Fruit fly (Drosophila melanogaster) whole organism, wandering third instar larva: ENCODE data around the gene Lip3.

ENCODE experiments used
- Abd-B ChIP-seq: fragments of >200 bp; optimal IDR thresholded peaks from 2 replicates; lab custom pipeline; 2017; ENCODE audit warnings: missing biosample characterization, missing genetic modification characterization
- CG32264 ChIP-seq: fragments of 200-800 bp; sonication (Bioruptor generic); optimal IDR thresholded peaks from 2 replicates; lab custom pipeline; 2016; ENCODE audit warnings: missing biosample characterization, missing genetic modification characterization
- CG9705 ChIP-seq: fragments of 200-800 bp; sonication (Bioruptor generic); optimal IDR thresholded peaks from 2 replicates; lab custom pipeline; 2018; ENCODE audit warnings: missing biosample characterization, mild to moderate bottlenecking, missing genetic modification characterization
- CrebA ChIP-seq: fragments of 200-800 bp; sonication (Bioruptor generic); optimal IDR thresholded peaks from 2 replicates; lab custom pipeline; 2016; ENCODE audit warnings: missing biosample characterization, mild to moderate bottlenecking, missing genetic modification characterization, borderline replicate concordance
- Dfd ChIP-seq: fragments of >200 bp; optimal IDR thresholded peaks from 2 replicates; lab custom pipeline; 2017; ENCODE audit warnings: missing biosample characterization, missing genetic modification characterization
- Dif ChIP-seq: fragments of 200-275, 200-300 bp; sonication (Bioruptor generic); optimal IDR thresholded peaks from 2 replicates; lab custom pipeline; 2018; ENCODE audit warnings: missing biosample characterization, missing genetic modification characterization; ENCODE audit not compliant: partially characterized antibody
- GATAd ChIP-seq: sonication (Bioruptor generic); optimal IDR thresholded peaks from 2 replicates; lab custom pipeline; 2016; ENCODE audit warnings: missing biosample characterization, missing genetic modification characterization
- HLH106 ChIP-seq: fragments of 200-800 bp; optimal IDR thresholded peaks from 3 replicates; lab custom pipeline; 2019; ENCODE audit warnings: missing biosample characterization, mild to moderate bottlenecking, missing genetic modification characterization, moderate library complexity
- Hnf4 ChIP-seq: fragments of 200-800 bp; sonication (Bioruptor generic); optimal IDR thresholded peaks from 2 replicates; lab custom pipeline; 2016; ENCODE audit warnings: missing biosample characterization, mild to moderate bottlenecking, missing genetic modification characterization
- Hr78 ChIP-seq: fragments of >200 bp; optimal IDR thresholded peaks from 2 replicates; lab custom pipeline; 2017; ENCODE audit warnings: missing biosample characterization, missing genetic modification characterization
- Hr83 ChIP-seq: fragments of 200-300 bp; sonication (Bioruptor generic); optimal IDR thresholded peaks from 2 replicates; lab custom pipeline; 2016; ENCODE audit warnings: missing biosample characterization, mild to moderate bottlenecking, missing genetic modification characterization, moderate library complexity; ENCODE audit not compliant: poor library complexity, severe bottlenecking
- Jra ChIP-seq: sonication (Bioruptor generic); optimal IDR thresholded peaks from 2 replicates; lab custom pipeline; 2016; ENCODE audit warnings: missing biosample characterization, missing genetic modification characterization
- Mio ChIP-seq: sonication (Bioruptor generic); optimal IDR thresholded peaks from 2 replicates; lab custom pipeline; 2016; ENCODE audit warnings: missing biosample characterization, missing genetic modification characterization
- Myc ChIP-seq: fragments of >200 bp; optimal IDR thresholded peaks from 2 replicates; lab custom pipeline; 2017
- N ChIP-seq: fragments of >200 bp; optimal IDR thresholded peaks from 2 replicates; lab custom pipeline; 2018; ENCODE audit warnings: missing biosample characterization, missing external identifiers, missing genetic modification characterization
- OdsH ChIP-seq: fragments of 200-800 bp; sonication (Bioruptor generic); optimal IDR thresholded peaks from 2 replicates; lab custom pipeline; 2016; ENCODE audit warnings: missing biosample characterization, mild to moderate bottlenecking, missing genetic modification characterization
- Rel ChIP-seq, 2 experiments: fragments of 200-800 bp; sonication (Bioruptor generic) in 1 of 2; optimal IDR thresholded peaks; 2 replicates in 1 of 2; 3 replicates in 1 of 2; lab custom pipeline; 2016 to 2019; ENCODE audit warnings: mild to moderate bottlenecking in 2 of 2, missing biosample characterization in 2 of 2, missing genetic modification characterization in 2 of 2, moderate library complexity in 1 of 2
- Sp1 ChIP-seq: fragments of 200-800 bp; sonication (Bioruptor generic); optimal IDR thresholded peaks from 3 replicates; lab custom pipeline; 2019; ENCODE audit warnings: missing biosample characterization, mild to moderate bottlenecking, missing genetic modification characterization, moderate library complexity
- Vsx2 ChIP-seq: fragments of 200-300, 225-300 bp; sonication (Bioruptor generic); optimal IDR thresholded peaks from 2 replicates; lab custom pipeline; 2018; ENCODE audit warnings: missing biosample characterization, missing genetic modification characterization; ENCODE audit not compliant: partially characterized antibody
- br ChIP-seq: fragments of 200-800 bp; sonication (Bioruptor generic); optimal IDR thresholded peaks from 2 replicates; lab custom pipeline; 2016; ENCODE audit warnings: missing biosample characterization, missing genetic modification characterization
- brk ChIP-seq: fragments of 200-800 bp; sonication (Bioruptor generic); optimal IDR thresholded peaks from 2 replicates; lab custom pipeline; 2016; ENCODE audit warnings: missing biosample characterization, mild to moderate bottlenecking, missing genetic modification characterization
- dl ChIP-seq, 2 experiments: fragments of 175-275, 200-275 bp in 1 of 2; fragments of 200-275 bp in 1 of 2; sonication (Bioruptor generic); optimal IDR thresholded peaks; lab custom pipeline; 2018; ENCODE audit warnings: mild to moderate bottlenecking in 2 of 2, missing biosample characterization in 2 of 2, missing genetic modification characterization in 2 of 2, moderate library complexity in 2 of 2; ENCODE audit not compliant: partially characterized antibody in 2 of 2, insufficient read depth in 1 of 2
- dmrt93B ChIP-seq: fragments of 200-800 bp; sonication (Bioruptor generic); optimal IDR thresholded peaks from 2 replicates; lab custom pipeline; 2018; ENCODE audit warnings: missing biosample characterization, mild to moderate bottlenecking, missing genetic modification characterization
- dsf ChIP-seq: sonication (Bioruptor generic); optimal IDR thresholded peaks from 2 replicates; lab custom pipeline; 2016; ENCODE audit warnings: missing biosample characterization, missing genetic modification characterization, borderline replicate concordance
- ey ChIP-seq: fragments of 200-800 bp; sonication (Bioruptor generic); optimal IDR thresholded peaks from 2 replicates; lab custom pipeline; 2016; ENCODE audit warnings: missing biosample characterization, missing genetic modification characterization
- foxo ChIP-seq, 2 experiments: fragments of 200-800 bp; sonication (Bioruptor generic); optimal IDR thresholded peaks; 2 replicates in 1 of 2; 3 replicates in 1 of 2; lab custom pipeline; 2016 to 2017; ENCODE audit warnings: missing biosample characterization in 2 of 2, missing genetic modification characterization in 2 of 2
- fru ChIP-seq: fragments of 200-800 bp; sonication (Bioruptor generic); optimal IDR thresholded peaks from 3 replicates; lab custom pipeline; 2016; ENCODE audit warnings: missing biosample characterization, mild to moderate bottlenecking, missing genetic modification characterization
- h ChIP-seq: fragments of 200-800 bp; sonication (Bioruptor generic); optimal IDR thresholded peaks from 3 replicates; lab custom pipeline; 2016; ENCODE audit warnings: missing biosample characterization, mild to moderate bottlenecking, missing genetic modification characterization
- jim ChIP-seq: fragments of 175-275, 200-325 bp; sonication (Bioruptor generic); optimal IDR thresholded peaks from 2 replicates; lab custom pipeline; 2016; ENCODE audit warnings: missing biosample characterization, mild to moderate bottlenecking, missing genetic modification characterization
- lola ChIP-seq: fragments of >200 bp; optimal IDR thresholded peaks from 2 replicates; lab custom pipeline; 2017; ENCODE audit warnings: missing biosample characterization, missing genetic modification characterization
- pan ChIP-seq: fragments of >200 bp; optimal IDR thresholded peaks from 2 replicates; lab custom pipeline; 2017
- psq ChIP-seq: fragments of 200-800 bp; sonication (Bioruptor generic); optimal IDR thresholded peaks from 3 replicates; lab custom pipeline; 2017; ENCODE audit warnings: missing biosample characterization, mild to moderate bottlenecking, missing genetic modification characterization, moderate library complexity
- rgr ChIP-seq: fragments of 200-800 bp; sonication (Bioruptor generic); optimal IDR thresholded peaks from 3 replicates; lab custom pipeline; 2016; ENCODE audit warnings: missing biosample characterization, mild to moderate bottlenecking, missing genetic modification characterization
- sage ChIP-seq: fragments of 200-800 bp; sonication (Bioruptor generic); optimal IDR thresholded peaks from 2 replicates; lab custom pipeline; 2016; ENCODE audit warnings: missing biosample characterization, mild to moderate bottlenecking, missing genetic modification characterization
- sv ChIP-seq: fragments of 200-800 bp; sonication (Bioruptor generic); optimal IDR thresholded peaks from 3 replicates; lab custom pipeline; 2016; ENCODE audit warnings: missing biosample characterization, missing genetic modification characterization
- tai ChIP-seq: sonication (Bioruptor generic); optimal IDR thresholded peaks from 2 replicates; lab custom pipeline; 2016; ENCODE audit warnings: missing biosample characterization, missing genetic modification characterization
- usp ChIP-seq: fragments of >200 bp; optimal IDR thresholded peaks from 2 replicates; lab custom pipeline; 2017; ENCODE audit warnings: missing biosample characterization, missing genetic modification characterization
- woc ChIP-seq: sonication (Bioruptor generic); optimal IDR thresholded peaks from 2 replicates; lab custom pipeline; 2016; ENCODE audit warnings: missing biosample characterization, mild to moderate bottlenecking, missing genetic modification characterization

Lip3 gene

DNA sequence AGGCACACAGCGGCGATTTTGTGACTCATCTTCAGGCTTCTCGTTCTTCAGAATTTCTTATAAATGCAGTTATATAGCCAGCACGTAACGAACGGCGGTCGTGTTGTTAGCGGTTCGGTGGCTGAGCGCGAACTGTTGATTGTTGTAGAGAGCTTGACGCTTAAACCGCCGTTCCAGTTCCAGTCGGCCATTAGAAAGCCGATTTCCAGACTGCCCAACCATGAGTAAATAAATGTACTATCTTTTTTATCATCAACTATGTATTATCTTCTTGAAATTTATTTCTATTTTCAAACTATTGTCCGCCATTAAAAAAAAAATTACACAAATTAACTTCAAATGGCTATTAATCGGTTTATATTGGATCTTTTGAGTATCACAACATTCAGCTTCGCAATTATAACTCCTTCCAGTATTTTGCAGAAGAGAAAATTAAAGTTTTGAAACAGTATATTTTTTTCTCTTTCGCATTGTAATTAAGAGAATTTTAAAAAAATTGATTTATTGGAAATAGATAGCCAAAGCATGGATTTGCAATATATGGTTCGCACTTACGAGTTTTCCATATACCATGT lies 30.1 kb upstream of the Lip3 start, which contains the start of gene GILT1 (continued):
- TF ChIP-seq dmrt93B (GFP tag; lab: Kevin White, UChicago), result no peak
- TF ChIP-seq sv (GFP tag; lab: Kevin White, UChicago), result no peak
- no peak for TF ChIP-seq dsf (GFP tag; lab: Kevin White, UChicago)
- TF ChIP-seq pan (lab: Kevin White, UChicago), result no peak
- no peak for TF ChIP-seq Vsx2 (GFP tag; lab: Kevin White, UChicago)
- peak; percentile 45 for TF ChIP-seq Jra (GFP tag; lab: Kevin White, UChicago)
- no peak for TF ChIP-seq Dfd (GFP tag; lab: Kevin White, UChicago)

DNA sequence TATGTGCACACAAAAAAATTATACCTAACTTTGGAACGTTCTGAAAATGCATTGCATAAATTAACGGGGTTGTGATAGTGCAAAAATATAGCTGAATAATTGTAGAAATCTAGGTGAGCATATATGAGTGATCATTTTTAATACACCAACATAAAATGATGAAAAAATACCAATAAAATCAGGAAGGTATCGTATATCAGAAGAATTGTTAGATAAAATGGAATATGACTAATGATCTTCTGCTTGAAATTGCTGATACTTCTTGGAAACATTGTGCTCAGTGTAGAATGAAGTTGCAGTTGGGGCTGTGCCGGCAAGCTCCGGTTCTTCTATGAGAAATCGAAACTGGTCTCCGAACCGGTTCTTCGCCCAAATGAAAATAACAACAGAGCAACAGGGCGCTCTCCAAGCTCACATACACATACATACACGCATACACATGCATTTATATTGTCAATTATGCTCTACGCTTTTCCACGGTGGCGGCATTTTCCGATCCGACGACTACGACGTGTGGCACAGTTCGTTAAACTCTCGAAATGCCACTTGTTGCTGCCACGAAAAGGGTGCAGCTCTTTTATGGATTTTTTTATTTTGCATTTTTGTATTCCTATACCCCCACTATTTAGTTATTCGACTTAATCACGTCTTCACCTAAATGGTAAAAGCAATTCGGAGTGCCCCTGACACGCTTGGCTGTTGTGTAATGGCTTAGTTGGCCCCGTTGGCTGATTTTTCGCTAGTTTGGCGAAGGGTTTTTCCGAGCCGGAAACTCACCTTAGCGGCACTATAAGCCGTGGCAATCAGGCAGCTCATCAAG lies 29.4 kb upstream of the Lip3 start:
- TF ChIP-seq woc (GFP tag; lab: Kevin White, UChicago) (peak; percentile 92), Vsx2 (GFP tag; lab: Kevin White, UChicago) (peak; percentile 47), dl (GFP tag; optimal IDR thresholded peaks at IDR 0.05; lab: Kevin White, UChicago; ENCODE audit: insufficient read depth in 1 of 2, partially characterized antibody in 2 of 2) (no peak), Myc (lab: Kevin White, UChicago) (no peak), pan (lab: Kevin White, UChicago) (no peak), Jra (GFP tag; lab: Kevin White, UChicago) (peak; percentile 85), dmrt93B (GFP tag; lab: Kevin White, UChicago) (peak; percentile 81), sage (GFP tag; lab: Kevin White, UChicago) (peak; percentile 86), Hnf4 (GFP tag; lab: Kevin White, UChicago) (peak; percentile 91), Abd-B (GFP tag; lab: Kevin White, UChicago) (no peak), foxo (GFP tag; optimal IDR thresholded peaks at IDR 0.05; lab: Kevin White, UChicago) (peak; percentile 68 to 94), jim (no peak), GATAd (GFP tag; lab: Kevin White, UChicago) (no peak), N (GFP tag; lab: Kevin White, UChicago) (no peak), CG9705 (GFP tag; lab: Kevin White, UChicago) (peak; percentile 81), fru (peak; percentile 95), HLH106 (tag; lab: Kevin White, UChicago) (peak; percentile 93), Dfd (GFP tag; lab: Kevin White, UChicago) (no peak), OdsH (peak; percentile 95), sv (GFP tag; lab: Kevin White, UChicago) (peak; percentile 85), Hr83 (no peak), rgr (peak; percentile 93), CrebA (GFP tag; lab: Kevin White, UChicago) (peak; percentile 27), h (GFP tag; lab: Kevin White, UChicago) (peak; percentile 94), Sp1 (peak; percentile 95), ey (GFP tag; lab: Kevin White, UChicago) (peak; percentile 94), Rel (GFP tag; optimal IDR thresholded peaks at IDR 0.05; lab: Kevin White, UChicago) (peak; percentile 31), Rel (tag; optimal IDR thresholded peaks at IDR 0.05; lab: Kevin White, UChicago) (peak; percentile 65), Dif (GFP tag; lab: Kevin White, UChicago) (peak; percentile 59), dsf (GFP tag; lab: Kevin White, UChicago) (peak; percentile 73), usp (GFP tag; lab: Kevin White, UChicago) (no peak), CG32264 (GFP tag; lab: Kevin White, UChicago) (peak; percentile 76), psq (GFP tag; lab: Kevin White, UChicago) (peak; percentile 90), br (GFP tag; lab: Kevin White, UChicago) (peak; percentile 95), brk (GFP tag; lab: Kevin White, UChicago) (peak; percentile 80), Hr78 (GFP tag; lab: Kevin White, UChicago) (no peak), lola (GFP tag; lab: Kevin White, UChicago) (no peak), tai (GFP tag; lab: Kevin White, UChicago) (peak; percentile 76), Mio (GFP tag; lab: Kevin White, UChicago) (peak; percentile 24)
- TF ChIP-seq, all 38 proteins: peak for 26
